Fruit fly (Drosophila melanogaster) Kc167 (cell line): ENCODE results near the gene CG7650.

Experiments
- Myc ChIP-seq: fragments of >200 bp; optimal IDR thresholded peaks from 2 replicates; lab custom pipeline; 2017; ENCODE audit warnings: missing external identifiers
- Sin3A ChIP-seq: fragments of >200 bp; optimal IDR thresholded peaks from 2 replicates; lab custom pipeline; 2018; ENCODE audit warnings: missing external identifiers
- h ChIP-seq: fragments of >200 bp; optimal IDR thresholded peaks from 3 replicates; lab custom pipeline; 2018; ENCODE audit warnings: missing external identifiers
- insv ChIP-seq: fragments of >200 bp; optimal IDR thresholded peaks from 3 replicates; lab custom pipeline; 2018; ENCODE audit warnings: missing external identifiers
- psq ChIP-seq: fragments of >200 bp; optimal IDR thresholded peaks from 2 replicates; lab custom pipeline; 2017; ENCODE audit warnings: missing external identifiers
- ttk ChIP-seq: sonication (Bioruptor generic); optimal IDR thresholded peaks from 2 replicates; lab custom pipeline; 2017; ENCODE audit warnings: missing external identifiers

- TF ChIP-seq Myc (lab: Kevin White, UChicago) (no peak), ttk (lab: Kevin White, UChicago) (no peak), Sin3A (no peak), psq (lab: Kevin White, UChicago) (no peak), h (lab: Kevin White, UChicago) (no peak), insv (lab: Kevin White, UChicago) (no peak)
Observed at dm6 chr3L:15650552-15650951, 40.4 kb upstream of the CG7650 start, which contains the start of gene CG43084.
